Worm (Caenorhabditis elegans): ENCODE data around the gene ard-1.

Gene ard-1

ce11 chrIV:11148788-11149366 is 17.8 kb downstream of the ard-1 start:
- TF ChIP-seq snpc-4 (tag; optimal IDR thresholded peaks at IDR 0.05): no peak
- TF ChIP-seq Y55F3AM.14 (GFP tag; optimal IDR thresholded peaks at IDR 0.05): no peak
- no peak for TF ChIP-seq mab-5 (tag; optimal IDR thresholded peaks at IDR 0.05)
- peak; percentile 52 for TF ChIP-seq crh-2 (tag; optimal IDR thresholded peaks at IDR 0.05)
- TF ChIP-seq nhr-237 (tag; optimal IDR thresholded peaks at IDR 0.05): no peak
- no peak for TF ChIP-seq blmp-1 (tag; optimal IDR thresholded peaks at IDR 0.05; ENCODE audit: insufficient read depth)
- TF ChIP-seq peb-1 (tag; optimal IDR thresholded peaks at IDR 0.05): no peak
- TF ChIP-seq gmeb-1 (tag; optimal IDR thresholded peaks at IDR 0.05): peak; percentile 20
- peak; percentile 42 for TF ChIP-seq nhr-129 (tag; optimal IDR thresholded peaks at IDR 0.05)
- peak; percentile 13 for TF ChIP-seq C34F6.9 (tag; optimal IDR thresholded peaks at IDR 0.05)

DNA sequence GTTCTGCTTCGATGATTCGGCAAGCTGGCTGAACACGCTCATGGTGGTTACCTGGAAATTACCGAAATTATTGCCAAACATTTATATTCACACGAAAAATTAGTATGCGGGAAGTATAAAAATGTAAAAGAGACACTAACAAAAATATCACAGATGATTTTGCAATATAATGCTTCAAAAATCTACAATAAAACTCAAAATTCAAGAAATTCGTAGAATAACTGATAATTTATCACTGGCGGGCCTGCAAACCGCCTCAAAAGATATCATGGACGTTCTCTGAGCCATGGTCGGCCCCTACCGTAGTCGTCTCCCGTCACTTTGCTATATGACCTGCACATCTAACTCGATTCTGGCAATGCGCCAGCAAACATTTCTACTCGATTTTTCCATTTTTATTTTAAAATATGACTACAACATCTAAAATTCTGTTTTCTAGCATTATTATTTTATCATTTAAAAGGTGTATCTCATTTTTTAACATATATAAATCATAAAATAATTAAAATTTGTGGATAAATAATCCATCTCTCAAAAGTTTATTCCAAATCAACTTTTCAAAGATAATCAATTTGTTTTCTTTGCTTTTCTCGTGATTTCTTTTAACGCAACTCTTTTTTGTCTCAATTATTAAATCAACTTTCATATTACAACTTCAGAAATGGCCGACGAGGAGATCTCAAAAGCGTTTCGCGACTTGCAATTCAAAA is 18.5 kb downstream of the ard-1 start, which contains the start of the genes F01G4.6 and pfd-1:
Gene F01G4.6, minus strand, starts transcription at position 51 of the 710 bp plus-strand sequence.
Gene pfd-1, plus strand, starts transcription at position 660 of the 710 bp plus-strand sequence.
- peak; percentile 36 for TF ChIP-seq ama-1 (optimal IDR thresholded peaks at IDR 0.05)
- TF ChIP-seq zag-1 (tag; optimal IDR thresholded peaks at IDR 0.05): peak; percentile 98
- no peak for TF ChIP-seq aly-2 (tag; optimal IDR thresholded peaks at IDR 0.05)
- peak; percentile 86 for TF ChIP-seq egl-27 (tag; optimal IDR thresholded peaks at IDR 0.05)
- no peak for TF ChIP-seq peb-1 (tag; optimal IDR thresholded peaks at IDR 0.05)
- TF ChIP-seq nhr-237 (tag; optimal IDR thresholded peaks at IDR 0.05): peak; percentile 49
- TF ChIP-seq fos-1 (tag; optimal IDR thresholded peaks at IDR 0.05): peak; percentile 81
- no peak for TF ChIP-seq nhr-77 (tag; optimal IDR thresholded peaks at IDR 0.05)
- TF ChIP-seq nhr-129 (tag; optimal IDR thresholded peaks at IDR 0.05): peak; percentile 91
- peak; percentile 92 for TF ChIP-seq nhr-6 (tag; optimal IDR thresholded peaks at IDR 0.05)
- peak; percentile 96 for TF ChIP-seq sma-3 (GFP tag; optimal IDR thresholded peaks at IDR 0.05)
- TF ChIP-seq nhr-12 (tag; optimal IDR thresholded peaks at IDR 0.05): no peak
- peak; percentile 53 for TF ChIP-seq R02D3.7 (tag; optimal IDR thresholded peaks at IDR 0.05)
- peak; percentile 97 to 99 for TF ChIP-seq lsy-2 (tag; optimal IDR thresholded peaks at IDR 0.05)
- peak; percentile 76 for TF ChIP-seq blmp-1 (tag; optimal IDR thresholded peaks at IDR 0.05; ENCODE audit: insufficient read depth)
- TF ChIP-seq gmeb-1 (tag; optimal IDR thresholded peaks at IDR 0.05): peak; percentile 91
- TF ChIP-seq nhr-25 (tag; optimal IDR thresholded peaks at IDR 0.05): peak; percentile 93
- peak; percentile 92 for TF ChIP-seq nhr-21 (tag; optimal IDR thresholded peaks at IDR 0.05)
- TF ChIP-seq F13H6.1 (tag; optimal IDR thresholded peaks at IDR 0.05): peak; percentile 91
- TF ChIP-seq ZK546.5 (tag; optimal IDR thresholded peaks at IDR 0.05): peak; percentile 98
- no peak for TF ChIP-seq elt-1 (tag; optimal IDR thresholded peaks at IDR 0.05)
- TF ChIP-seq mdl-1 (tag; optimal IDR thresholded peaks at IDR 0.05): peak; percentile 50 to 65
- TF ChIP-seq snpc-4 (tag; optimal IDR thresholded peaks at IDR 0.05): peak; percentile 72
- TF ChIP-seq lin-11 (tag; optimal IDR thresholded peaks at IDR 0.05): peak; percentile 95
- TF ChIP-seq Y55F3AM.14 (GFP tag; optimal IDR thresholded peaks at IDR 0.05): peak; percentile 76
- no peak for TF ChIP-seq dmd-4 (tag; optimal IDR thresholded peaks at IDR 0.05)
- TF ChIP-seq crh-2 (tag; optimal IDR thresholded peaks at IDR 0.05): peak; percentile 97
- no peak for TF ChIP-seq lin-39 (tag; optimal IDR thresholded peaks at IDR 0.05)
- peak; percentile 31 for TF ChIP-seq ceh-16 (tag; optimal IDR thresholded peaks at IDR 0.05)
- peak; percentile 69 for TF ChIP-seq nhr-10 (tag; optimal IDR thresholded peaks at IDR 0.05)
- peak; percentile 80 for TF ChIP-seq ceh-82 (tag; optimal IDR thresholded peaks at IDR 0.05)
- peak; percentile 96 for TF ChIP-seq lin-13 (GFP tag; optimal IDR thresholded peaks at IDR 0.05)
- peak; percentile 93 for TF ChIP-seq C34F6.9 (tag; optimal IDR thresholded peaks at IDR 0.05)
- TF ChIP-seq unc-55 (GFP tag; optimal IDR thresholded peaks at IDR 0.05): peak; percentile 98
- peak; percentile 95 for TF ChIP-seq sma-9 (GFP tag; optimal IDR thresholded peaks at IDR 0.05)
- TF ChIP-seq sma-9 (tag; optimal IDR thresholded peaks at IDR 0.05): no peak
- peak; percentile 94 for TF ChIP-seq ztf-4 (tag; optimal IDR thresholded peaks at IDR 0.05)
- TF ChIP-seq skn-1 (tag; optimal IDR thresholded peaks at IDR 0.05): peak; percentile 62
- no peak for TF ChIP-seq unc-39 (tag; optimal IDR thresholded peaks at IDR 0.05)
- TF ChIP-seq mab-5 (tag; optimal IDR thresholded peaks at IDR 0.05): peak; percentile 73
- peak; percentile 92 for TF ChIP-seq sem-4 (tag; optimal IDR thresholded peaks at IDR 0.05)
- TF ChIP-seq ztf-1 (GFP tag; conservative IDR thresholded peaks at IDR 0.05): no peak
